Fruit fly (Drosophila melanogaster) whole organism, wandering third instar larva: ENCODE data around the gene Rpt5.
A peak's percentile ranks its signal among the peaks of the same experiment; 100 is the strongest.

Experiments used
- Abd-B ChIP-seq: fragments of >200 bp; optimal IDR thresholded peaks from 2 replicates; lab custom pipeline; 2017; ENCODE audit warnings: missing biosample characterization, missing genetic modification characterization
- CG32264 ChIP-seq: fragments of 200-800 bp; sonication (Bioruptor generic); optimal IDR thresholded peaks from 2 replicates; lab custom pipeline; 2016; ENCODE audit warnings: missing biosample characterization, missing genetic modification characterization
- CG9705 ChIP-seq: fragments of 200-800 bp; sonication (Bioruptor generic); optimal IDR thresholded peaks from 2 replicates; lab custom pipeline; 2018; ENCODE audit warnings: missing biosample characterization, mild to moderate bottlenecking, missing genetic modification characterization
- CrebA ChIP-seq: fragments of 200-800 bp; sonication (Bioruptor generic); optimal IDR thresholded peaks from 2 replicates; lab custom pipeline; 2016; ENCODE audit warnings: missing biosample characterization, mild to moderate bottlenecking, missing genetic modification characterization, borderline replicate concordance
- Dfd ChIP-seq: fragments of >200 bp; optimal IDR thresholded peaks from 2 replicates; lab custom pipeline; 2017; ENCODE audit warnings: missing biosample characterization, missing genetic modification characterization
- Dif ChIP-seq: fragments of 200-275, 200-300 bp; sonication (Bioruptor generic); optimal IDR thresholded peaks from 2 replicates; lab custom pipeline; 2018; ENCODE audit warnings: missing biosample characterization, missing genetic modification characterization; ENCODE audit not compliant: partially characterized antibody
- GATAd ChIP-seq: sonication (Bioruptor generic); optimal IDR thresholded peaks from 2 replicates; lab custom pipeline; 2016; ENCODE audit warnings: missing biosample characterization, missing genetic modification characterization
- HLH106 ChIP-seq: fragments of 200-800 bp; optimal IDR thresholded peaks from 3 replicates; lab custom pipeline; 2019; ENCODE audit warnings: missing biosample characterization, mild to moderate bottlenecking, missing genetic modification characterization, moderate library complexity
- Hnf4 ChIP-seq: fragments of 200-800 bp; sonication (Bioruptor generic); optimal IDR thresholded peaks from 2 replicates; lab custom pipeline; 2016; ENCODE audit warnings: missing biosample characterization, mild to moderate bottlenecking, missing genetic modification characterization
- Hr78 ChIP-seq: fragments of >200 bp; optimal IDR thresholded peaks from 2 replicates; lab custom pipeline; 2017; ENCODE audit warnings: missing biosample characterization, missing genetic modification characterization
- Hr83 ChIP-seq: fragments of 200-300 bp; sonication (Bioruptor generic); optimal IDR thresholded peaks from 2 replicates; lab custom pipeline; 2016; ENCODE audit warnings: missing biosample characterization, mild to moderate bottlenecking, missing genetic modification characterization, moderate library complexity; ENCODE audit not compliant: poor library complexity, severe bottlenecking
- Jra ChIP-seq: sonication (Bioruptor generic); optimal IDR thresholded peaks from 2 replicates; lab custom pipeline; 2016; ENCODE audit warnings: missing biosample characterization, missing genetic modification characterization
- Mio ChIP-seq: sonication (Bioruptor generic); optimal IDR thresholded peaks from 2 replicates; lab custom pipeline; 2016; ENCODE audit warnings: missing biosample characterization, missing genetic modification characterization
- Myc ChIP-seq: fragments of >200 bp; optimal IDR thresholded peaks from 2 replicates; lab custom pipeline; 2017
- N ChIP-seq: fragments of >200 bp; optimal IDR thresholded peaks from 2 replicates; lab custom pipeline; 2018; ENCODE audit warnings: missing biosample characterization, missing external identifiers, missing genetic modification characterization
- OdsH ChIP-seq: fragments of 200-800 bp; sonication (Bioruptor generic); optimal IDR thresholded peaks from 2 replicates; lab custom pipeline; 2016; ENCODE audit warnings: missing biosample characterization, mild to moderate bottlenecking, missing genetic modification characterization
- Rel ChIP-seq, 2 experiments: fragments of 200-800 bp; sonication (Bioruptor generic) in 1 of 2; optimal IDR thresholded peaks; 2 replicates in 1 of 2; 3 replicates in 1 of 2; lab custom pipeline; 2016 to 2019; ENCODE audit warnings: mild to moderate bottlenecking in 2 of 2, missing biosample characterization in 2 of 2, missing genetic modification characterization in 2 of 2, moderate library complexity in 1 of 2
- Sp1 ChIP-seq: fragments of 200-800 bp; sonication (Bioruptor generic); optimal IDR thresholded peaks from 3 replicates; lab custom pipeline; 2019; ENCODE audit warnings: missing biosample characterization, mild to moderate bottlenecking, missing genetic modification characterization, moderate library complexity
- Vsx2 ChIP-seq: fragments of 200-300, 225-300 bp; sonication (Bioruptor generic); optimal IDR thresholded peaks from 2 replicates; lab custom pipeline; 2018; ENCODE audit warnings: missing biosample characterization, missing genetic modification characterization; ENCODE audit not compliant: partially characterized antibody
- br ChIP-seq: fragments of 200-800 bp; sonication (Bioruptor generic); optimal IDR thresholded peaks from 2 replicates; lab custom pipeline; 2016; ENCODE audit warnings: missing biosample characterization, missing genetic modification characterization
- brk ChIP-seq: fragments of 200-800 bp; sonication (Bioruptor generic); optimal IDR thresholded peaks from 2 replicates; lab custom pipeline; 2016; ENCODE audit warnings: missing biosample characterization, mild to moderate bottlenecking, missing genetic modification characterization
- dl ChIP-seq, 2 experiments: fragments of 175-275, 200-275 bp in 1 of 2; fragments of 200-275 bp in 1 of 2; sonication (Bioruptor generic); optimal IDR thresholded peaks; lab custom pipeline; 2018; ENCODE audit warnings: mild to moderate bottlenecking in 2 of 2, missing biosample characterization in 2 of 2, missing genetic modification characterization in 2 of 2, moderate library complexity in 2 of 2; ENCODE audit not compliant: partially characterized antibody in 2 of 2, insufficient read depth in 1 of 2
- dmrt93B ChIP-seq: fragments of 200-800 bp; sonication (Bioruptor generic); optimal IDR thresholded peaks from 2 replicates; lab custom pipeline; 2018; ENCODE audit warnings: missing biosample characterization, mild to moderate bottlenecking, missing genetic modification characterization
- dsf ChIP-seq: sonication (Bioruptor generic); optimal IDR thresholded peaks from 2 replicates; lab custom pipeline; 2016; ENCODE audit warnings: missing biosample characterization, missing genetic modification characterization, borderline replicate concordance
- ey ChIP-seq: fragments of 200-800 bp; sonication (Bioruptor generic); optimal IDR thresholded peaks from 2 replicates; lab custom pipeline; 2016; ENCODE audit warnings: missing biosample characterization, missing genetic modification characterization
- foxo ChIP-seq, 2 experiments: fragments of 200-800 bp; sonication (Bioruptor generic); optimal IDR thresholded peaks; 2 replicates in 1 of 2; 3 replicates in 1 of 2; lab custom pipeline; 2016 to 2017; ENCODE audit warnings: missing biosample characterization in 2 of 2, missing genetic modification characterization in 2 of 2
- fru ChIP-seq: fragments of 200-800 bp; sonication (Bioruptor generic); optimal IDR thresholded peaks from 3 replicates; lab custom pipeline; 2016; ENCODE audit warnings: missing biosample characterization, mild to moderate bottlenecking, missing genetic modification characterization
- h ChIP-seq: fragments of 200-800 bp; sonication (Bioruptor generic); optimal IDR thresholded peaks from 3 replicates; lab custom pipeline; 2016; ENCODE audit warnings: missing biosample characterization, mild to moderate bottlenecking, missing genetic modification characterization
- jim ChIP-seq: fragments of 175-275, 200-325 bp; sonication (Bioruptor generic); optimal IDR thresholded peaks from 2 replicates; lab custom pipeline; 2016; ENCODE audit warnings: missing biosample characterization, mild to moderate bottlenecking, missing genetic modification characterization
- lola ChIP-seq: fragments of >200 bp; optimal IDR thresholded peaks from 2 replicates; lab custom pipeline; 2017; ENCODE audit warnings: missing biosample characterization, missing genetic modification characterization
- pan ChIP-seq: fragments of >200 bp; optimal IDR thresholded peaks from 2 replicates; lab custom pipeline; 2017
- psq ChIP-seq: fragments of 200-800 bp; sonication (Bioruptor generic); optimal IDR thresholded peaks from 3 replicates; lab custom pipeline; 2017; ENCODE audit warnings: missing biosample characterization, mild to moderate bottlenecking, missing genetic modification characterization, moderate library complexity
- rgr ChIP-seq: fragments of 200-800 bp; sonication (Bioruptor generic); optimal IDR thresholded peaks from 3 replicates; lab custom pipeline; 2016; ENCODE audit warnings: missing biosample characterization, mild to moderate bottlenecking, missing genetic modification characterization
- sage ChIP-seq: fragments of 200-800 bp; sonication (Bioruptor generic); optimal IDR thresholded peaks from 2 replicates; lab custom pipeline; 2016; ENCODE audit warnings: missing biosample characterization, mild to moderate bottlenecking, missing genetic modification characterization
- sv ChIP-seq: fragments of 200-800 bp; sonication (Bioruptor generic); optimal IDR thresholded peaks from 3 replicates; lab custom pipeline; 2016; ENCODE audit warnings: missing biosample characterization, missing genetic modification characterization
- tai ChIP-seq: sonication (Bioruptor generic); optimal IDR thresholded peaks from 2 replicates; lab custom pipeline; 2016; ENCODE audit warnings: missing biosample characterization, missing genetic modification characterization
- usp ChIP-seq: fragments of >200 bp; optimal IDR thresholded peaks from 2 replicates; lab custom pipeline; 2017; ENCODE audit warnings: missing biosample characterization, missing genetic modification characterization
- woc ChIP-seq: sonication (Bioruptor generic); optimal IDR thresholded peaks from 2 replicates; lab custom pipeline; 2016; ENCODE audit warnings: missing biosample characterization, mild to moderate bottlenecking, missing genetic modification characterization

The Rpt5 gene

DNA sequence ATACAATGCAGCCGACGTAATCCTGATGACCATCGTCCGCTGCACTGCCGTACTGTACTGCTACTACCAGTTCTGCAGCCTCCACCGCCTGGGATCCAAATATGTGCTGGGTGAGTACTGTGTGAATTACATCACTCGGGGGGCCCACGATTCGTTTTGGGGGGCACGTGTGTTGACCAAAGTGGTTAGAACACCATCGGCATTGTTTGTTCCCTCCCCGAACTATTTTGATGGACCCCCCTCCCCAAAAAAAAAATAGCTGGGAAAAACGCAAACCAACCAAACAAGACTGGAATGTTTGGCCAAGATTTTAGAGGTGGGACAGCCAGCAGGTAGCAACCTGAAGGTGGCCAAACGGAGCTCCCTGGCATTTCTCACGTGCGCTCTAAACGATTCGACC is 5.2 kb upstream of the Rpt5 start:
- TF ChIP-seq ey (GFP tag; lab: Kevin White, UChicago), result no peak
- no peak for TF ChIP-seq N (GFP tag; lab: Kevin White, UChicago)
- TF ChIP-seq Mio (GFP tag; lab: Kevin White, UChicago), result no peak
- TF ChIP-seq pan (lab: Kevin White, UChicago), result no peak
- no peak for TF ChIP-seq Sp1 (GFP tag; lab: Kevin White, UChicago)
- TF ChIP-seq Hr78, result no peak
- TF ChIP-seq rgr (GFP tag; lab: Kevin White, UChicago), result no peak
- no peak for TF ChIP-seq foxo (GFP tag; optimal IDR thresholded peaks at IDR 0.05; lab: Kevin White, UChicago)
- no peak for TF ChIP-seq lola (GFP tag; lab: Kevin White, UChicago)
- no peak for TF ChIP-seq Dfd
- no peak for TF ChIP-seq CrebA
- no peak for TF ChIP-seq Myc (lab: Kevin White, UChicago)
- TF ChIP-seq jim (GFP tag; lab: Kevin White, UChicago), result no peak
- TF ChIP-seq Hnf4 (GFP tag; lab: Kevin White, UChicago), result no peak
- TF ChIP-seq Hr83 (GFP tag; lab: Kevin White, UChicago), result no peak
- no peak for TF ChIP-seq dl (GFP tag; optimal IDR thresholded peaks at IDR 0.05; lab: Kevin White, UChicago; ENCODE audit: insufficient read depth in 1 of 2, partially characterized antibody in 2 of 2)
- TF ChIP-seq GATAd (GFP tag; lab: Kevin White, UChicago), result no peak

dm6 chr3R:23757912-23758607 is 5.4 kb downstream of the Rpt5 start, which contains the start of the genes PTPMT1 and Hrd3:
Gene PTPMT1, plus strand, starts transcription at chr3R:23758339.
Gene Hrd3, minus strand, starts transcription at chr3R:23758557.
- TF ChIP-seq dsf, result peak; percentile 93
- TF ChIP-seq Hr83 (GFP tag; lab: Kevin White, UChicago), result peak; percentile 85
- TF ChIP-seq lola (GFP tag; lab: Kevin White, UChicago), result no peak
- TF ChIP-seq Jra (GFP tag; lab: Kevin White, UChicago), result peak; percentile 97
- TF ChIP-seq foxo (GFP tag; optimal IDR thresholded peaks at IDR 0.05; lab: Kevin White, UChicago), result peak; percentile 92 to 99
- no peak for TF ChIP-seq N (GFP tag; lab: Kevin White, UChicago)
- TF ChIP-seq Dfd, result no peak
- peak; percentile 85 for TF ChIP-seq Mio (GFP tag; lab: Kevin White, UChicago)
- peak; percentile 99 for TF ChIP-seq h (GFP tag; lab: Kevin White, UChicago)
- peak; percentile 95 for TF ChIP-seq Hnf4 (GFP tag; lab: Kevin White, UChicago)
- TF ChIP-seq CrebA, result no peak
- peak; percentile 98 for TF ChIP-seq OdsH
- peak; percentile 97 for TF ChIP-seq ey (GFP tag; lab: Kevin White, UChicago)
- no peak for TF ChIP-seq pan (lab: Kevin White, UChicago)
- peak; percentile 99 for TF ChIP-seq Sp1 (GFP tag; lab: Kevin White, UChicago)
- TF ChIP-seq HLH106, result peak; percentile 99
- TF ChIP-seq woc (GFP tag; lab: Kevin White, UChicago), result peak; percentile 94
- peak; percentile 68 for TF ChIP-seq jim (GFP tag; lab: Kevin White, UChicago)
- TF ChIP-seq Hr78, result no peak
- no peak for TF ChIP-seq usp (GFP tag; lab: Kevin White, UChicago)
- no peak for TF ChIP-seq Vsx2 (GFP tag; lab: Kevin White, UChicago)
- TF ChIP-seq Abd-B, result no peak
- peak; percentile 95 for TF ChIP-seq GATAd (GFP tag; lab: Kevin White, UChicago)
- TF ChIP-seq sv (GFP tag; lab: Kevin White, UChicago), result peak; percentile 99
- TF ChIP-seq sage (GFP tag; lab: Kevin White, UChicago), result peak; percentile 96
- no peak for TF ChIP-seq brk
- no peak for TF ChIP-seq Myc (lab: Kevin White, UChicago)
- peak; percentile 90 for TF ChIP-seq CG32264
- peak; percentile 96 for TF ChIP-seq CG9705 (GFP tag; lab: Kevin White, UChicago)
- TF ChIP-seq rgr (GFP tag; lab: Kevin White, UChicago), result peak; percentile 98
- TF ChIP-seq fru (GFP tag; lab: Kevin White, UChicago), result peak; percentile 99
- TF ChIP-seq dl (GFP tag; optimal IDR thresholded peaks at IDR 0.05; lab: Kevin White, UChicago; ENCODE audit: insufficient read depth in 1 of 2, partially characterized antibody in 2 of 2), result no peak
- TF ChIP-seq tai (GFP tag; lab: Kevin White, UChicago), result no peak
- peak; percentile 97 for TF ChIP-seq psq
- TF ChIP-seq Rel (GFP tag; optimal IDR thresholded peaks at IDR 0.05; lab: Kevin White, UChicago), result peak; percentile 81
- TF ChIP-seq Rel (tag; optimal IDR thresholded peaks at IDR 0.05; lab: Kevin White, UChicago), result peak; percentile 89
- peak; percentile 99 for TF ChIP-seq dmrt93B (GFP tag; lab: Kevin White, UChicago)
- peak; percentile 98 for TF ChIP-seq br (GFP tag; lab: Kevin White, UChicago)
- TF ChIP-seq Dif (GFP tag; lab: Kevin White, UChicago), result peak; percentile 1
- TF ChIP-seq, all 38 proteins: peak for 25
